Worm (Caenorhabditis elegans) whole organism, midembryonic: Measurements from ENCODE around the gene C15C8.7.

ENCODE experiments used
- T22C8.4 ChIP-seq: fragments of 200-800 bp; sonication (Bioruptor generic); IDR thresholded peaks from 2 replicates; pipeline ENCODE4 v1.3.6; 2022; ENCODE audit warnings: missing genetic modification characterization, missing compliant biosample characterization
- cog-1 ChIP-seq: sonication (generic microtip); optimal IDR thresholded peaks from 2 replicates; lab custom pipeline; 2016; ENCODE audit warnings: missing genetic modification characterization, missing compliant biosample characterization
- flt-1 ChIP-seq: fragments of 200-800 bp; sonication (Bioruptor generic); IDR thresholded peaks from 2 replicates; pipeline ENCODE4 v1.3.6; 2022; ENCODE audit warnings: missing genetic modification characterization, missing compliant biosample characterization
- klf-2 ChIP-seq: fragments of 200-800 bp; sonication (Bioruptor generic); conservative IDR thresholded peaks from 2 replicates; pipeline ENCODE4 v1.3.6; 2022; ENCODE audit warnings: missing genetic modification reagents, missing genetic modification characterization, missing compliant biosample characterization
- med-1 ChIP-seq: sonication (generic microtip); optimal IDR thresholded peaks from 2 replicates; lab custom pipeline; 2017; ENCODE audit warnings: missing genetic modification characterization, mild to moderate bottlenecking, missing compliant biosample characterization, antibody characterized with exemption, missing genetic modification reagents; ENCODE audit not compliant: insufficient read depth
- ref-1 ChIP-seq: fragments of 200-800 bp; sonication (Bioruptor generic); conservative IDR thresholded peaks from 2 replicates; pipeline ENCODE4 v1.3.6; 2022; ENCODE audit warnings: missing genetic modification reagents, missing genetic modification characterization, missing compliant biosample characterization
- tab-1 ChIP-seq: fragments of 200-800 bp; sonication (Bioruptor generic); IDR thresholded peaks from 2 replicates; pipeline ENCODE4 v1.3.6; 2022; ENCODE audit warnings: missing genetic modification characterization, missing compliant biosample characterization
- ztf-23 ChIP-seq: fragments of 200-800 bp; sonication (Bioruptor generic); IDR thresholded peaks from 2 replicates; pipeline ENCODE4 v1.3.6; 2022; ENCODE audit warnings: missing genetic modification reagents, missing genetic modification characterization, missing compliant biosample characterization
- ztf-29 ChIP-seq: fragments of 200-800 bp; sonication (Bioruptor generic); IDR thresholded peaks from 2 replicates; pipeline ENCODE4 v1.3.6; 2022; ENCODE audit warnings: missing genetic modification reagents, missing genetic modification characterization, missing compliant biosample characterization

ce11 chrV:12704077-12704476 is 40.8 kb downstream of the C15C8.7 start, which contains the start of gene R11D1.1:
- TF ChIP-seq ztf-23 (GFP tag; lab: Robert Waterston, UW) (no peak), ref-1 (GFP tag; lab: Robert Waterston, UW) (no peak), tab-1 (GFP tag; lab: Robert Waterston, UW) (no peak), cog-1 (tag; lab: Kevin White, UChicago) (no peak), med-1 (no peak), flt-1 (no peak), klf-2 (GFP tag; lab: Robert Waterston, UW) (no peak), T22C8.4 (no peak), ztf-29 (GFP tag; lab: Robert Waterston, UW) (no peak)
